Fruit fly (Drosophila melanogaster): Measurements from ENCODE around the gene CG5478.
A peak's percentile ranks its signal among the peaks of the same experiment; 100 is the strongest.

The CG5478 gene

DNA sequence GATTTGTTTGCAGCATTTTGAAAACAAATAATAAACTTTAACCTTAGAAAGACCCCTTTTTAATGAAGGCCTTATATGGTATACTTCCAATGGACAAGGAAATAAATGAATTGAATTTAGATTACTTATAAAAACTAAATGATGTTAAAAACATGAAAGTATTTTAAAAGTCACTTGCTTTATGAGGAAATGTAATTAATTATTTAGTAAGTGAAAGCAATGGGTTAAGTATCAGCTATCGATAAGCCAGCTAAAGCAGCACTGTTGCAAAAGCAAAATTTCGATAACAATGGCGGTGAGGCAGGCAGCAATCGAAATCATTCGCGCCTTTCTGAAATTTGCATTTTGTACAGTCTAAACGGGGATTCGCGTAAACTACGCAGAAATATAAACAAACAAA, 31.6 kb upstream of the CG5478 start, which contains the start of the genes CG32856 and Rbf2 (continued):
- TF ChIP-seq peb (GFP tag; IDR thresholded peaks at IDR 0.05), result no peak
- TF ChIP-seq hkb (optimal IDR thresholded peaks at IDR 0.05), result no peak
- peak; percentile 73 for TF ChIP-seq hkb (GFP tag; IDR thresholded peaks at IDR 0.05)
- no peak for TF ChIP-seq fru (optimal IDR thresholded peaks at IDR 0.05)
- TF ChIP-seq CG10431 (GFP tag; optimal IDR thresholded peaks at IDR 0.05), result peak; percentile 58
- no peak for TF ChIP-seq E2f1 (GFP tag; IDR thresholded peaks at IDR 0.05)
- TF ChIP-seq CG8944 (GFP tag; optimal IDR thresholded peaks at IDR 0.05), result peak; percentile 16
- no peak for TF ChIP-seq CG32772 (GFP tag; IDR thresholded peaks at IDR 0.05)
- TF ChIP-seq insv (GFP tag; optimal IDR thresholded peaks at IDR 0.05), result peak in 1 of 2 experiments; percentile 39
- TF ChIP-seq CG14710 (tag; optimal IDR thresholded peaks at IDR 0.05), result peak; percentile 56
- TF ChIP-seq CG6683 (GFP tag; optimal IDR thresholded peaks at IDR 0.05), result no peak
- TF ChIP-seq prd (optimal IDR thresholded peaks at IDR 0.05), result no peak
- TF ChIP-seq prd (GFP tag; IDR thresholded peaks at IDR 0.05), result no peak; the same call in 1 of the 3 replicates
- TF ChIP-seq CG17385 (GFP tag; optimal IDR thresholded peaks at IDR 0.05), result peak; percentile 80
- 0 out of 2 replicates have a peak, but pooled peaks have one; percentile 30 for TF ChIP-seq CG14441 (GFP tag; IDR thresholded peaks at IDR 0.05)
- no peak for TF ChIP-seq CG11085 (GFP tag; IDR thresholded peaks at IDR 0.05)
- peak; percentile 95 for TF ChIP-seq gem (tag; optimal IDR thresholded peaks at IDR 0.05)
- peak; percentile 48; the same call in 1 of the 3 replicates for TF ChIP-seq Doc3 (GFP tag; IDR thresholded peaks at IDR 0.05; ENCODE audit: partially characterized antibody)
- TF ChIP-seq Ets97D (GFP tag; optimal IDR thresholded peaks at IDR 0.05), result peak; percentile 90
- TF ChIP-seq CG7556 (GFP tag; optimal IDR thresholded peaks at IDR 0.05), result peak; percentile 74
- TF ChIP-seq CG4854 (GFP tag; optimal IDR thresholded peaks at IDR 0.05), result peak; percentile 41
- TF ChIP-seq ewg (GFP tag; optimal IDR thresholded peaks at IDR 0.05), result peak; percentile 43
- TF ChIP-seq Xrp1 (GFP tag; IDR thresholded peaks at IDR 0.05), result peak; percentile 40; the same call in 1 of the 2 replicates
- peak; percentile 11 for TF ChIP-seq Nf-YC (tag; optimal IDR thresholded peaks at IDR 0.05)
- peak; percentile 69 for TF ChIP-seq ranshi (GFP tag; IDR thresholded peaks at IDR 0.05)
- TF ChIP-seq hb (GFP tag; IDR thresholded peaks at IDR 0.05; ENCODE audit: partially characterized antibody), result peak; percentile 89
- TF ChIP-seq abd-A (tag; optimal IDR thresholded peaks at IDR 0.05), result no peak
- TF ChIP-seq Abd-B (GFP tag; optimal IDR thresholded peaks at IDR 0.05), result peak; percentile 92
- TF ChIP-seq B-H2 (GFP tag; optimal IDR thresholded peaks at IDR 0.05), result peak; percentile 90
- TF ChIP-seq Sry-β (GFP tag; optimal IDR thresholded peaks at IDR 0.05), result no peak
- no peak for TF ChIP-seq Oli (tag; optimal IDR thresholded peaks at IDR 0.05)
- TF ChIP-seq pan (optimal IDR thresholded peaks at IDR 0.05), result no peak
- TF ChIP-seq pan (GFP tag; optimal IDR thresholded peaks at IDR 0.05 in 1 of 2, IDR thresholded peaks at IDR 0.05 in 1 of 2), result no peak
- no peak for TF ChIP-seq eyg (GFP tag; optimal IDR thresholded peaks at IDR 0.05)
- TF ChIP-seq disco-r (GFP tag; optimal IDR thresholded peaks at IDR 0.05), result peak; percentile 46
- TF ChIP-seq CG12071 (GFP tag; optimal IDR thresholded peaks at IDR 0.05), result no peak
- TF ChIP-seq zen2 (GFP tag; IDR thresholded peaks at IDR 0.05; ENCODE audit: partially characterized antibody), result peak; percentile 82
- TF ChIP-seq CrebB (tag; optimal IDR thresholded peaks at IDR 0.05), result peak; percentile 65
- TF ChIP-seq dpn (GFP tag; optimal IDR thresholded peaks at IDR 0.05), result peak; percentile 84 to 87
- peak; percentile 64 for TF ChIP-seq run (tag; optimal IDR thresholded peaks at IDR 0.05)
- TF ChIP-seq CG30020 (tag; optimal IDR thresholded peaks at IDR 0.05), result peak; percentile 82
- no peak for TF ChIP-seq tin (GFP tag; optimal IDR thresholded peaks at IDR 0.05)
- TF ChIP-seq CG15011 (GFP tag; optimal IDR thresholded peaks at IDR 0.05), result no peak
- peak; percentile 94 for TF ChIP-seq CG9932 (GFP tag; IDR thresholded peaks at IDR 0.05)
- TF ChIP-seq CG7987 (GFP tag; optimal IDR thresholded peaks at IDR 0.05), result no peak
- TF ChIP-seq schlank (tag; optimal IDR thresholded peaks at IDR 0.05), result peak; percentile 6
- 0 out of 3 replicates have a peak, but pooled peaks have one; percentile 16 for TF ChIP-seq CG7357 (GFP tag; IDR thresholded peaks at IDR 0.05)
- TF ChIP-seq fd64A (GFP tag; optimal IDR thresholded peaks at IDR 0.05), result no peak
- TF ChIP-seq CG10267 (tag; optimal IDR thresholded peaks at IDR 0.05), result peak; percentile 60
- peak; percentile 40 for TF ChIP-seq CG12236 (GFP tag; optimal IDR thresholded peaks at IDR 0.05)
- TF ChIP-seq TFAM (GFP tag; optimal IDR thresholded peaks at IDR 0.05), result no peak
- peak; percentile 16 for TF ChIP-seq emc (GFP tag; optimal IDR thresholded peaks at IDR 0.05)

Measured in whole organism, embryonic.